Fruit fly (Drosophila melanogaster) whole organism, wandering third instar larva: Measurements from ENCODE around the gene Cyp311a1.

Source experiments
- Abd-B ChIP-seq: fragments of >200 bp; optimal IDR thresholded peaks from 2 replicates; lab custom pipeline; 2017; ENCODE audit warnings: missing biosample characterization, missing genetic modification characterization
- CG32264 ChIP-seq: fragments of 200-800 bp; sonication (Bioruptor generic); optimal IDR thresholded peaks from 2 replicates; lab custom pipeline; 2016; ENCODE audit warnings: missing biosample characterization, missing genetic modification characterization
- CrebA ChIP-seq: fragments of 200-800 bp; sonication (Bioruptor generic); optimal IDR thresholded peaks from 2 replicates; lab custom pipeline; 2016; ENCODE audit warnings: missing biosample characterization, mild to moderate bottlenecking, missing genetic modification characterization, borderline replicate concordance
- Dfd ChIP-seq: fragments of >200 bp; optimal IDR thresholded peaks from 2 replicates; lab custom pipeline; 2017; ENCODE audit warnings: missing biosample characterization, missing genetic modification characterization
- Myc ChIP-seq: fragments of >200 bp; optimal IDR thresholded peaks from 2 replicates; lab custom pipeline; 2017
- Rel ChIP-seq, 2 experiments: fragments of 200-800 bp; sonication (Bioruptor generic) in 1 of 2; optimal IDR thresholded peaks; 2 replicates in 1 of 2; 3 replicates in 1 of 2; lab custom pipeline; 2016 to 2019; ENCODE audit warnings: mild to moderate bottlenecking in 2 of 2, missing biosample characterization in 2 of 2, missing genetic modification characterization in 2 of 2, moderate library complexity in 1 of 2
- Sp1 ChIP-seq: fragments of 200-800 bp; sonication (Bioruptor generic); optimal IDR thresholded peaks from 3 replicates; lab custom pipeline; 2019; ENCODE audit warnings: missing biosample characterization, mild to moderate bottlenecking, missing genetic modification characterization, moderate library complexity
- Vsx2 ChIP-seq: fragments of 200-300, 225-300 bp; sonication (Bioruptor generic); optimal IDR thresholded peaks from 2 replicates; lab custom pipeline; 2018; ENCODE audit warnings: missing biosample characterization, missing genetic modification characterization; ENCODE audit not compliant: partially characterized antibody
- brk ChIP-seq: fragments of 200-800 bp; sonication (Bioruptor generic); optimal IDR thresholded peaks from 2 replicates; lab custom pipeline; 2016; ENCODE audit warnings: missing biosample characterization, mild to moderate bottlenecking, missing genetic modification characterization
- ey ChIP-seq: fragments of 200-800 bp; sonication (Bioruptor generic); optimal IDR thresholded peaks from 2 replicates; lab custom pipeline; 2016; ENCODE audit warnings: missing biosample characterization, missing genetic modification characterization
- fru ChIP-seq: fragments of 200-800 bp; sonication (Bioruptor generic); optimal IDR thresholded peaks from 3 replicates; lab custom pipeline; 2016; ENCODE audit warnings: missing biosample characterization, mild to moderate bottlenecking, missing genetic modification characterization
- h ChIP-seq: fragments of 200-800 bp; sonication (Bioruptor generic); optimal IDR thresholded peaks from 3 replicates; lab custom pipeline; 2016; ENCODE audit warnings: missing biosample characterization, mild to moderate bottlenecking, missing genetic modification characterization
- psq ChIP-seq: fragments of 200-800 bp; sonication (Bioruptor generic); optimal IDR thresholded peaks from 3 replicates; lab custom pipeline; 2017; ENCODE audit warnings: missing biosample characterization, mild to moderate bottlenecking, missing genetic modification characterization, moderate library complexity
- sage ChIP-seq: fragments of 200-800 bp; sonication (Bioruptor generic); optimal IDR thresholded peaks from 2 replicates; lab custom pipeline; 2016; ENCODE audit warnings: missing biosample characterization, mild to moderate bottlenecking, missing genetic modification characterization

DNA sequence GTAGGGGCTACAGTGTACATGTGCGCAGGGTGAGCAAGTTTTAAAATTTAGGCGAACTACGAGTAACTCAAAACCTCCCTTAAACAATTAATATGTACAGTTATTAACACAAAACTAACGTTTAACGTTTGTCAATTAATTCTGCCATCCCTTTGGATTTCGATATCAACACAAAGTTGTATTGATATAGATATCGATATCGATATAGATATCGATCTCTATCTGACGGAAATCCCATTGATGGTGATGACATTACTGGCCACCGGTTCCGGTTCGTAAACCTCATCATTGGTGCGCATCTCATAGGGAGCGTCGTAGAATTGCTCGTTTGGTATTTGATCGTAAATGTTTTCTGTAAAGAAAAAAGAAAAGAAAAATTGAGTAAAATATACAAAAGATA lies 38.0 kb downstream of the Cyp311a1 start:
- no peak for TF ChIP-seq psq (GFP tag; lab: Kevin White, UChicago)
- no peak for TF ChIP-seq CG32264
- TF ChIP-seq fru (GFP tag; lab: Kevin White, UChicago), result no peak
- TF ChIP-seq Rel (GFP tag; optimal IDR thresholded peaks at IDR 0.05; lab: Kevin White, UChicago), result no peak
- TF ChIP-seq Rel (tag; optimal IDR thresholded peaks at IDR 0.05; lab: Kevin White, UChicago), result no peak
- no peak for TF ChIP-seq Abd-B
- no peak for TF ChIP-seq brk (GFP tag; lab: Kevin White, UChicago)
- TF ChIP-seq h, result no peak
- no peak for TF ChIP-seq Sp1 (GFP tag; lab: Kevin White, UChicago)
- no peak for TF ChIP-seq Myc (lab: Kevin White, UChicago)
- TF ChIP-seq Dfd (GFP tag; lab: Kevin White, UChicago), result no peak
- no peak for TF ChIP-seq ey (GFP tag; lab: Kevin White, UChicago)
- TF ChIP-seq sage (GFP tag; lab: Kevin White, UChicago), result no peak
- TF ChIP-seq CrebA (GFP tag; lab: Kevin White, UChicago), result no peak
- no peak for TF ChIP-seq Vsx2 (GFP tag; lab: Kevin White, UChicago)
